Worm (Caenorhabditis elegans) whole organism, young adult: Measurements from ENCODE around the gene let-756.

Experiments used
- B0336.3 ChIP-seq: fragments of 200-800 bp; sonication (Bioruptor generic); IDR thresholded peaks from 2 replicates; pipeline ENCODE4 v1.3.6; 2022; ENCODE audit warnings: missing genetic modification characterization, missing compliant biosample characterization
- ama-1 ChIP-seq, 3 experiments: fragments of 150-350 bp in 1 of 3; sonication (generic microtip) in 2 of 3; optimal IDR thresholded peaks; 2 replicates each; lab custom pipeline; 2014 to 2018; ENCODE audit warnings: missing biosample characterization in 2 of 3, missing genetic modification characterization in 2 of 3, missing genetic modification reagents in 2 of 3
- dox-1 ChIP-seq: fragments of 200-800 bp; sonication (Bioruptor generic); IDR thresholded peaks from 2 replicates; pipeline ENCODE4 v1.3.6; 2022; ENCODE audit warnings: missing genetic modification reagents, missing genetic modification characterization, missing compliant biosample characterization
- egrh-3 ChIP-seq: fragments of 200-800 bp; sonication (Bioruptor generic); IDR thresholded peaks from 2 replicates; pipeline ENCODE4 v1.3.6; 2022; ENCODE audit warnings: missing genetic modification reagents, missing genetic modification characterization, missing compliant biosample characterization
- him-1 ChIP-seq: sonication (generic microtip); optimal IDR thresholded peaks from 2 replicates; lab custom pipeline; 2016; ENCODE audit warnings: missing genotype, missing genetic modification reagents, missing genetic modification characterization, missing compliant biosample characterization
- nhr-80 ChIP-seq: sonication (generic microtip); optimal IDR thresholded peaks from 2 replicates; lab custom pipeline; 2016; ENCODE audit warnings: missing genetic modification characterization, missing compliant biosample characterization
- rec-8 ChIP-seq, 2 experiments: sonication (generic microtip); optimal IDR thresholded peaks; 2 replicates each; lab custom pipeline; 2016; ENCODE audit warnings: mild to moderate bottlenecking in 2 of 2, missing genetic modification characterization in 2 of 2, missing genetic modification reagents in 2 of 2, missing genotype in 2 of 2, missing biosample characterization in 1 of 2, missing compliant biosample characterization in 1 of 2, moderate library complexity in 1 of 2
- unc-62 ChIP-seq: fragments of 150-350 bp; optimal IDR thresholded peaks from 2 replicates; lab custom pipeline; 2014; ENCODE audit warnings: missing biosample characterization, missing genetic modification reagents, missing genetic modification characterization

- TF ChIP-seq dox-1 (GFP tag; lab: Robert Waterston, UW) (no peak), egrh-3 (GFP tag; lab: Robert Waterston, UW) (no peak), unc-62 (GFP tag; lab: Kevin White, UChicago) (no peak), nhr-80 (tag; lab: Kevin White, UChicago) (no peak), him-1 (tag; lab: Kevin White, UChicago) (no peak), ama-1 (optimal IDR thresholded peaks at IDR 0.05; lab: Kevin White, UChicago) (no peak), ama-1 (GFP tag; optimal IDR thresholded peaks at IDR 0.05; lab: Kevin White, UChicago) (no peak), rec-8 (tag; optimal IDR thresholded peaks at IDR 0.05; lab: Kevin White, UChicago) (no peak), B0336.3 (GFP tag; lab: Robert Waterston, UW) (no peak)
Observed at ce11 chrIII:6449854-6450253, 42.9 kb downstream of the let-756 start.
